Worm (Caenorhabditis elegans) whole organism, early embryonic: ENCODE measurements around the gene kin-16.

Experiments
- B0310.2 ChIP-seq: sonication (generic microtip); optimal IDR thresholded peaks from 2 replicates; lab custom pipeline; 2016; ENCODE audit warnings: mild to moderate bottlenecking, missing genetic modification characterization, missing compliant biosample characterization
- F13C5.2 ChIP-seq: sonication (generic microtip); optimal IDR thresholded peaks from 2 replicates; lab custom pipeline; 2017; ENCODE audit warnings: mild to moderate bottlenecking, missing genetic modification characterization, inconsistent platforms, missing compliant biosample characterization
- aly-1 ChIP-seq: sonication (generic microtip); optimal IDR thresholded peaks from 2 replicates; lab custom pipeline; 2016; ENCODE audit warnings: missing genetic modification characterization, missing compliant biosample characterization
- ama-1 ChIP-seq: fragments of 150-350 bp; optimal IDR thresholded peaks from 2 replicates; lab custom pipeline; 2014
- ceh-13 ChIP-seq: fragments of 200-800 bp; sonication (Bioruptor generic); optimal IDR thresholded peaks from 2 replicates; lab custom pipeline; 2018; ENCODE audit warnings: mild to moderate bottlenecking, missing genetic modification characterization, missing compliant biosample characterization
- ceh-36 ChIP-seq: sonication (generic microtip); optimal IDR thresholded peaks from 2 replicates; lab custom pipeline; 2016; ENCODE audit warnings: missing genetic modification characterization, inconsistent platforms, missing compliant biosample characterization
- ets-7 ChIP-seq: sonication (generic microtip); optimal IDR thresholded peaks from 2 replicates; lab custom pipeline; 2016; ENCODE audit warnings: missing genotype, missing genetic modification characterization, missing compliant biosample characterization
- flt-1 ChIP-seq: fragments of 200-800 bp; sonication (Bioruptor generic); IDR thresholded peaks from 2 replicates; pipeline ENCODE4 v1.3.6; 2022; ENCODE audit warnings: missing genetic modification characterization, missing compliant biosample characterization
- hmbx-1 ChIP-seq: sonication (generic microtip); optimal IDR thresholded peaks from 2 replicates; lab custom pipeline; 2016; ENCODE audit warnings: mild to moderate bottlenecking, missing genetic modification characterization, missing compliant biosample characterization
- hmg-4 ChIP-seq: fragments of 200-800 bp; sonication (Bioruptor generic); optimal IDR thresholded peaks from 2 replicates; lab custom pipeline; 2018; ENCODE audit warnings: mild to moderate bottlenecking, missing genetic modification characterization, missing compliant biosample characterization
- hnd-1 ChIP-seq: sonication (generic microtip); optimal IDR thresholded peaks from 2 replicates; lab custom pipeline; 2016; ENCODE audit warnings: missing genetic modification characterization, missing compliant biosample characterization
- pes-1 ChIP-seq: fragments of 200-800 bp; sonication (Bioruptor generic); IDR thresholded peaks from 2 replicates; pipeline ENCODE4 v1.3.6; 2022; ENCODE audit warnings: missing genetic modification reagents, missing genetic modification characterization, missing compliant biosample characterization
- scrt-1 ChIP-seq: fragments of 200-800 bp; sonication (Bioruptor generic); IDR thresholded peaks from 2 replicates; pipeline ENCODE4 v1.3.6; 2022; ENCODE audit warnings: missing genetic modification characterization, missing compliant biosample characterization
- sea-1 ChIP-seq: fragments of 200-800 bp; sonication (Bioruptor generic); conservative IDR thresholded peaks from 2 replicates; pipeline ENCODE4 v1.3.6; 2022; ENCODE audit warnings: missing genetic modification characterization, missing compliant biosample characterization
- tbx-11 ChIP-seq: fragments of 200-800 bp; sonication (Bioruptor generic); IDR thresholded peaks from 2 replicates; pipeline ENCODE4 v1.3.6; 2022; ENCODE audit warnings: missing genetic modification characterization, missing compliant biosample characterization
- tbx-37 ChIP-seq: fragments of 200-800 bp; sonication (Bioruptor generic); conservative IDR thresholded peaks from 2 replicates; pipeline ENCODE4 v1.3.6; 2022; ENCODE audit warnings: missing genetic modification reagents, missing genetic modification characterization, missing compliant biosample characterization
- tra-4 ChIP-seq: sonication (generic microtip); optimal IDR thresholded peaks from 2 replicates; lab custom pipeline; 2017; ENCODE audit warnings: missing genetic modification characterization, missing compliant biosample characterization

kin-16 gene

DNA sequence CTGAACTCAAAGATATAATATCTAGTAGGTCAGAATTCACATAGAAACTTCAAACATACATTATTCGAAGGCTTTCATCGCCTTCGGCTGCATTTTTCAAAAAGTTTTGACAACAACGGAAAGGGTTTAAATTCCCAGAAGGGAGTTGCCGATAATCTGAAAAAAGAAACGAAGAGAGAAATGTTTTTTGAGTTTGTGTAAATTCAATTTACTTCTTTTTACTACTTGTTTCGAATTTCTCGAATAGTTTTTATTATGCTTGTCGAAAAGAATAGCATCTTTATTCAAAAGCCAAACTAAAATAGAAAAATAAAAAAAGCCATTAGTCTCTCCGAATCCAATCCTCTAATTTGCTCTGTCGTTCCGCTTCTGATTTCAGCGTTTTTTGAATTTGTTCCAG lies 4.8 kb downstream of the kin-16 start:
- no peak for TF ChIP-seq tbx-37 (GFP tag; lab: Robert Waterston, UW)
- no peak for TF ChIP-seq aly-1 (tag; lab: Kevin White, UChicago)
- TF ChIP-seq scrt-1: no peak
- TF ChIP-seq F13C5.2 (tag; lab: Kevin White, UChicago): no peak
- no peak for TF ChIP-seq ceh-13 (GFP tag; lab: Kevin White, UChicago)
- TF ChIP-seq pes-1 (GFP tag; lab: Robert Waterston, UW): no peak
- no peak for TF ChIP-seq B0310.2 (tag; lab: Kevin White, UChicago)
- no peak for TF ChIP-seq ets-7 (tag; lab: Kevin White, UChicago)
- no peak for TF ChIP-seq ceh-36 (tag; lab: Kevin White, UChicago)
- TF ChIP-seq hnd-1: no peak
- no peak for TF ChIP-seq hmbx-1 (tag; lab: Kevin White, UChicago)
- no peak for TF ChIP-seq ama-1 (lab: Kevin White, UChicago)
- no peak for TF ChIP-seq tra-4 (tag; lab: Kevin White, UChicago)

DNA sequence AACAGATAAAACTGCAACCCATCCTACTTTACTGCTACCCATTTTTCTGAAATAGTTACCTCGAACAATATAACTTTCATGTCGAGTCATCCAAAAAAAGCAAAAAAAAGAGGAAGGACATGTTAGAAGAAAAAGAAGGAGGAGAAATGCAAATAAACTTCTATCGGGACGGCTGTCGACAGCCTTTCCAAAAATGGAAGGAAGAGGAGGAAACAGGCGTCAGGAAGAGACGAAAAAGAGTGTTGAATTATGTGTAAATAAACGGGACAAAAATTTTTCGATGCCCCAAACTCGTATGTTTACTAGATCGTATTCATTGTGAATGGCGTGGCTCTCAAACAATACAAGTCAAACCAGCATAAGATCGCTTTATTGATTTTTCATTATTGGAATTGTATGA lies 8.3 kb downstream of the kin-16 start, which contains the start of gene M176.5:
Gene M176.5, minus strand, starts transcription at position 101 of the 400 bp plus-strand sequence.
- no peak for TF ChIP-seq tbx-11
- no peak for TF ChIP-seq B0310.2 (tag; lab: Kevin White, UChicago)
- TF ChIP-seq ama-1 (lab: Kevin White, UChicago): no peak
- TF ChIP-seq F13C5.2 (tag; lab: Kevin White, UChicago): no peak
- TF ChIP-seq aly-1 (tag; lab: Kevin White, UChicago): no peak
- TF ChIP-seq ets-7 (tag; lab: Kevin White, UChicago): no peak
- no peak for TF ChIP-seq sea-1
- TF ChIP-seq flt-1 (GFP tag; lab: Robert Waterston, UW): no peak
- no peak for TF ChIP-seq ceh-13 (GFP tag; lab: Kevin White, UChicago)
- TF ChIP-seq tbx-37 (GFP tag; lab: Robert Waterston, UW): no peak
- TF ChIP-seq scrt-1: no peak
- TF ChIP-seq hnd-1: no peak
- no peak for TF ChIP-seq tra-4 (tag; lab: Kevin White, UChicago)
- TF ChIP-seq pes-1 (GFP tag; lab: Robert Waterston, UW): no peak
- TF ChIP-seq hmg-4: no peak

DNA sequence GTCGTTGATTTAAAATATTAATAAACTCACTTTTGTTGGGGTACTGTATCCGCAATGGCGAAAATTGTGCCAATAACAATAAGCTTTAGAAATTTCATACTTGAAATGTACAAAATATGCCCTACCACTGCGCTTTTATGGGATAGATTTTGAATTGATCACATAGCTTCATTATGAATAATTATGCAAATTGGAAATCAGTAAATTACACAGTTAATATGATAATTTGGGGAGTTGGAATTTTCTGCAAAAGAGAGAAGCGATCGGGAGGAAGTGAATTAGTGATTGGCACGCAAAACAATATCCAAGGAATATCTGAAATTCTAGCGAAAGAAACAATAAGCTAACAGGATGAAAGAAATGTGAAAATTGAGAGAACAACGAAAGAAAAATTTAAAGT lies 9.8 kb downstream of the kin-16 start, which contains the start of gene M176.10:
Gene M176.10, minus strand, starts transcription at position 101 of the 400 bp plus-strand sequence.
- no peak for TF ChIP-seq aly-1 (tag; lab: Kevin White, UChicago)
- TF ChIP-seq tbx-37 (GFP tag; lab: Robert Waterston, UW): no peak
- TF ChIP-seq tra-4 (tag; lab: Kevin White, UChicago): no peak

DNA sequence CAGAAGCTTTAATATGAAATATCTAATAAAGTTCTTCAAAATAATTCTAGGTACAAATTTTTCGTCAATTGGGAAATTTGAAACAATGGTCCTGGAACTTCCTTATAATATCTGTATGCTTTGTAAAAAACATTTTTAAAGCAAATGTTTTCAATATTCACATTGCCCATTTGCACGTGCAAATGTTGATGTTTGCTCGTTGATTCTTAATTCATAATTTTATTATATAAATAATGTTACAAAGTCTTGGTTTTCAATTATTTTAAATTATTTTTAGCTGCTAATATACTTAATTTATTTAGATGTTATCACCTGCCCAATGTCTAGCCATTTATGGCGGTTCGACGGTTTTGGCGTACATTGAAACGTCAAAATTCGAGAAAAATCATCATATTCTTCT lies 13.9 kb downstream of the kin-16 start, which contains the start of gene M176.11:
Gene M176.11, plus strand, starts transcription at position 301 of the 400 bp plus-strand sequence.
- TF ChIP-seq ama-1 (lab: Kevin White, UChicago) (no peak), B0310.2 (tag; lab: Kevin White, UChicago) (no peak), flt-1 (GFP tag; lab: Robert Waterston, UW) (no peak), tra-4 (tag; lab: Kevin White, UChicago) (no peak), ceh-36 (tag; lab: Kevin White, UChicago) (no peak), F13C5.2 (tag; lab: Kevin White, UChicago) (no peak), aly-1 (tag; lab: Kevin White, UChicago) (no peak), hmbx-1 (tag; lab: Kevin White, UChicago) (no peak)

DNA sequence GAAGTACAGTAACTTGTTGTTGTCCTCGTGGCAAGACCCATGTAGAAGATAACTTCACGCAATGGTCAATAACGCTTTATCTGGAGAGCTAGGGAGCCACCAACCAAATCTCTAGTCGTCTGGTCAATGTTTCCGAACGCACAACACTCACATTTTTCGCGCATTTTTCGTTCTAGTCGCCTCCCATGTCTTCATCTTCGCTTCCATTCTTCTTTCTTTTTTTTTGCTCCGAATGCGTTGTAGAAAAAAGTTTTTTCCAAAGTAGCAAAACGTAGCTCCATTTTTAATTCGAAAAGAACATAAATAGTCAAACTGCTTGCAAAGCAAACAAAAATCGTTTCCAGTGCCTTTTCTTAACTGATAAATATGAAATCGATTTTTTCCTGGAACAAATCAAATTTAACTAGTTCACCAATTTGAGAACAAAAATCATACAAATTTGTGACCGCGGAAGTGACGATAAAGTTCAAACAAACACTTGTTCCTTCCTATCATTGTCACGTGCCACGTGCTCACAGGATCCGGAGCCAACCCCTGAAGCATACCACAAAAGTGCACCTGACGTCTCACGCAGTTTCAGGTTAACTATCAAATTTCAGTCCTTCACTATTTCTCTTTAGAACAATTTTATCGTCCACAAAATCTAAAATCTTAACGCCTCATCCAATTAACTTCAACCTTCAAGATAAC lies 16.9 kb downstream of the kin-16 start:
- no peak for TF ChIP-seq hmg-4
- no peak for TF ChIP-seq B0310.2 (tag; lab: Kevin White, UChicago)
- TF ChIP-seq tra-4 (tag; lab: Kevin White, UChicago): no peak
- no peak for TF ChIP-seq F13C5.2 (tag; lab: Kevin White, UChicago)
- TF ChIP-seq scrt-1: no peak
- TF ChIP-seq ets-7 (tag; lab: Kevin White, UChicago): no peak
- TF ChIP-seq ama-1 (lab: Kevin White, UChicago): no peak
- no peak for TF ChIP-seq ceh-13 (GFP tag; lab: Kevin White, UChicago)
- TF ChIP-seq ceh-36 (tag; lab: Kevin White, UChicago): no peak
- no peak for TF ChIP-seq hnd-1
- TF ChIP-seq hmbx-1 (tag; lab: Kevin White, UChicago): no peak
- no peak for TF ChIP-seq pes-1 (GFP tag; lab: Robert Waterston, UW)
- TF ChIP-seq sea-1: no peak
- no peak for TF ChIP-seq tbx-11

DNA sequence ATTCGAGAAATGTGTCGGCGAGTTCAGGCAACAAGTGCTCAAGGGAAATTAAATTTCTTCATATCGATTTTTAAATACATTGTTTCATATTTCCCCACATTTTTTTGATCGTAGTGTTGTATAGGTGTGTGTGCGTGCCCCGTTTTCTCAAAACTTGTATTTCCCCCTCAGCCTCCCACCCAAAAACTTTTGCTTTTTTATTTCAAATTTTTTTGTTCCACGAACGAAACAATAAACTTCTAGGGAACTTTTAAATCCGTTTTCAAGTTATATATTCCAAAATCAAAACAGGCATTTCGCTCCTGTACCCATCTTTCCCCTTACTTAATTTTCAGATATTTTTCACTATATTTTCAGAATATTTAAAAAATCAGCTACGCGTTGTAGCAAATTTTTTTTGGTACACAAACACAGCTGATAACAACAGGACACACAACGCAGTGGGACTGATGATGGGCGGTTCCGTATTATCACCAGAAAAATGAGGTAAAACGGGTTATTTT lies 17.8 kb downstream of the kin-16 start, which contains the start of the genes M176.4 and M176.16:
Gene M176.4, plus strand, starts transcription at position 301 of the 503 bp plus-strand sequence.
Gene M176.16, plus strand, starts transcription at position 453 of the 503 bp plus-strand sequence.
- no peak for TF ChIP-seq aly-1 (tag; lab: Kevin White, UChicago)
- TF ChIP-seq B0310.2 (tag; lab: Kevin White, UChicago): no peak

DNA sequence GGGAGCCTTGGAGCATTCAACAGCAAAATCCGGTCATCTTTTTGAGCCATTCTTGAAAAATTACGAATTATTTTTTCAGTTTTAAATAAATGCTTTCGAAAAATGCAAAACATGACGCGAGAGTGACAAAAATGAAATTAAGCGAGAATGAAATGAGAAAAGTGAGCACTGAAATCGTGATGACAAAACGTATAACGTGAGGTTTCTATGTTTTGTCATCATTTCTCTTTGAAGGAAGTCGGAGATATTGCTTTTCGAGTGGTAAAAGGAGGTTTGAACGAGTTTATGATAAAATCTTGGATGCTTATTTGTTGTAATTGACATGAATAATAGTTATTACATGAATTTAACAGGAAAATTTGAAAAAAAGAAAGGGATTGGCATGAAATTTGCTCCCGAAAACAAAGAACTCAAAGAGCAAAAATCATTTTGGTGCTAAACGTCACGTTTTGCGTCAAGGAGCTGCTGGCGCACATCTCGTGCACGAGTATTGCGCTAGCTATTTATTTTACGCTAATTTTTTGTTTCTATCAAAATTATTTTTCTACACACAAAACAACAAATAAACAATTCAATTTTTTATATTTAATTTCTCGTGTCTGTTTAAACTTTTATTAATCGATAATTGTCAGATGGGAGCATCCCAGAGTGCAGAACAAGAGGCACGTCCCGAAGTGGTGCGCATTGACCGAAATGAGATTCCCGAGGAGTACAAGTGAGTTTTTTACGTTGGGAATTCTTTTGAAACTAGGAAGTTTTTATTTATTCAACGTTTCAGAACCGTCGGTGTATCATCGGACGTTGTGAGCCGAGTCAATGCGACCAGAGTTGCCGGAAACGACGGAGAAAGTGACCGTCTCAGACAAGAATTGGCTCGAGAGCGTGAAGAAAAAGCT lies 19.3 kb downstream of the kin-16 start, which contains the start of the genes gss-1 and chch-3:
Gene gss-1, minus strand, starts transcription at position 51 of the 896 bp plus-strand sequence.
Gene chch-3, plus strand, starts transcription at position 633 of the 896 bp plus-strand sequence.
- TF ChIP-seq ama-1 (lab: Kevin White, UChicago) (no peak), F13C5.2 (tag; lab: Kevin White, UChicago) (no peak), tbx-37 (GFP tag; lab: Robert Waterston, UW) (no peak), flt-1 (GFP tag; lab: Robert Waterston, UW) (no peak), hnd-1 (no peak), scrt-1 (no peak), pes-1 (GFP tag; lab: Robert Waterston, UW) (no peak), ceh-36 (tag; lab: Kevin White, UChicago) (no peak), tbx-11 (no peak), B0310.2 (tag; lab: Kevin White, UChicago) (no peak), sea-1 (no peak), hmg-4 (no peak), tra-4 (tag; lab: Kevin White, UChicago) (no peak), ceh-13 (GFP tag; lab: Kevin White, UChicago) (no peak), ets-7 (tag; lab: Kevin White, UChicago) (no peak), aly-1 (tag; lab: Kevin White, UChicago) (no peak), hmbx-1 (tag; lab: Kevin White, UChicago) (no peak)
